Worm (Caenorhabditis elegans) whole organism, L3 larva: ENCODE data around the gene C08F1.10.

Source experiments
- ceh-28 ChIP-seq: fragments of 150-350 bp; optimal IDR thresholded peaks from 2 replicates; lab custom pipeline; 2014; ENCODE audit warnings: missing biosample characterization, missing genetic modification reagents, missing genetic modification characterization
- ceh-82 ChIP-seq: fragments of 150-350 bp; optimal IDR thresholded peaks from 2 replicates; lab custom pipeline; 2014; ENCODE audit warnings: missing biosample characterization, missing genetic modification characterization
- hmg-11 ChIP-seq: sonication (generic microtip); optimal IDR thresholded peaks from 2 replicates; lab custom pipeline; 2016; ENCODE audit warnings: missing genetic modification characterization, missing compliant biosample characterization
- lin-39 ChIP-seq: fragments of 150-350 bp; optimal IDR thresholded peaks from 2 replicates; lab custom pipeline; 2018; ENCODE audit warnings: missing biosample characterization, missing genetic modification reagents, missing genetic modification characterization
- nhr-25 ChIP-seq: sonication (generic microtip); optimal IDR thresholded peaks from 2 replicates; lab custom pipeline; 2017; ENCODE audit warnings: missing biosample characterization, missing genetic modification characterization
- nhr-77 ChIP-seq: fragments of 150-350 bp; optimal IDR thresholded peaks from 2 replicates; lab custom pipeline; 2014; ENCODE audit warnings: missing biosample characterization, missing genetic modification characterization
- skn-1 ChIP-seq: fragments of 150-350 bp; optimal IDR thresholded peaks from 2 replicates; lab custom pipeline; 2014; ENCODE audit warnings: missing biosample characterization, missing genetic modification characterization
- snpc-4 ChIP-seq: fragments of 150-350 bp; optimal IDR thresholded peaks from 2 replicates; lab custom pipeline; 2014; ENCODE audit warnings: missing biosample characterization, missing genetic modification characterization
- tbx-2 ChIP-seq: sonication (generic microtip); optimal IDR thresholded peaks from 2 replicates; lab custom pipeline; 2016; ENCODE audit warnings: mild to moderate bottlenecking, missing genetic modification characterization, missing compliant biosample characterization
- unc-39 ChIP-seq: sonication (generic microtip); optimal IDR thresholded peaks from 4 replicates; lab custom pipeline; 2017; ENCODE audit warnings: missing biosample characterization, missing genetic modification characterization
- zag-1 ChIP-seq: fragments of 150-350 bp; optimal IDR thresholded peaks from 2 replicates; lab custom pipeline; 2014; ENCODE audit warnings: missing biosample characterization, missing genetic modification characterization

DNA sequence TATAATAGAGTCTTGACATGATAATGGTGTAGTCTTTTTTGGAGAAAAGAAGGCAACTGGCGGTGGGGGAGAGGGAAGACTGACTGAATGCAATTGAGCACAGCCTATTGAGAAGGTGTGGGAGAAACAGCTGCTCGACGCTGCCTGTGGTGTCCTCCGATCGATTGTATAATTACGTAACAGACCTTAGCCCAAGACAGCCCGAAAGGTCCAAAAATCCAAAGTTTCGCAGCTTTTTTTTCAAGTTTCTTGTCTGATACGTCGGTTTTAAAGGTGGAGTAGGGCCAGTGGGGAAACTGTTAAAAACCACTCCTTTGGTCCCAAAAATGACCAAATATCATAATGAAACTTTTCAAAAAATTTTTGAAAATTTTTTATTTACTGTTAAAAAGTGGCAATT lies 2.0 kb upstream of the C08F1.10 start, which contains the start of the genes C08F1.6 and fbxb-13:
- no peak for TF ChIP-seq tbx-2 (tag; lab: Kevin White, UChicago)
- no peak for TF ChIP-seq snpc-4
- TF ChIP-seq lin-39 (tag; lab: Kevin White, UChicago), result no peak
- no peak for TF ChIP-seq ceh-82 (tag; lab: Kevin White, UChicago)
- no peak for TF ChIP-seq ceh-28 (tag; lab: Kevin White, UChicago)
- no peak for TF ChIP-seq nhr-25
- no peak for TF ChIP-seq hmg-11 (tag; lab: Kevin White, UChicago)
- TF ChIP-seq nhr-77 (tag; lab: Kevin White, UChicago), result no peak
- TF ChIP-seq skn-1 (tag; lab: Kevin White, UChicago), result no peak
- TF ChIP-seq zag-1 (tag; lab: Kevin White, UChicago), result no peak
- no peak for TF ChIP-seq unc-39 (tag; lab: Kevin White, UChicago)
